Worm (Caenorhabditis elegans): Measurements from ENCODE around the gene F19G12.4.

The F19G12.4 gene

DNA sequence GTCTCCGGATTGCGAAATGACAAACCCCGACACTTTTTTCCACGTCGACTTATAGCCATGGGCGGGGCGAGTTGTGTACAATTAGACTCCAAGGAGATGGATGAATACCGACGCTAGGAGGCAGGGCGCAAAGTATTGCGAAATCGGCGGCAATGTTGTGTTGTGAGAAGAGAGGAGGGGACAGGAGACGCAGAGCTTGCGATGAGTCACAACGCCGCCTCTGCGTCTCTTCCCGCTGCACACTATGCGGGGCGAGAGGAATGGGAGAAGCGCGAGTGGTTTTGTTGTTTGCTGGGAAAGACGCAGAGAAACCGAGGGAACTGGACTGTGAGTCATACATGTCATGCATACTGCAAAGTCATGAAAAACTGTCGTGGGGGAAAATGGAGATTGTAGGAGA lies 37.3 kb downstream of the F19G12.4 start (continued):
- TF ChIP-seq che-1 (tag; optimal IDR thresholded peaks at IDR 0.05): peak; percentile 46
- TF ChIP-seq ceh-19 (GFP tag; optimal IDR thresholded peaks at IDR 0.05): peak; percentile 65
- TF ChIP-seq rnt-1 (tag; optimal IDR thresholded peaks at IDR 0.05): peak; percentile 82
- no peak for TF ChIP-seq Y22D7AL.16 (tag; optimal IDR thresholded peaks at IDR 0.05)
- no peak for TF ChIP-seq sox-4 (tag; optimal IDR thresholded peaks at IDR 0.05)
- TF ChIP-seq mec-3 (tag; optimal IDR thresholded peaks at IDR 0.05; ENCODE audit: borderline replicate concordance): no peak
- peak; percentile 21 for TF ChIP-seq gmeb-2 (tag; optimal IDR thresholded peaks at IDR 0.05)
- no peak for TF ChIP-seq zip-5 (tag; optimal IDR thresholded peaks at IDR 0.05)
- TF ChIP-seq unc-86 (tag; optimal IDR thresholded peaks at IDR 0.05): no peak
- no peak for TF ChIP-seq odd-2 (tag; optimal IDR thresholded peaks at IDR 0.05)
- peak; percentile 2 for TF ChIP-seq fkh-10 (GFP tag; optimal IDR thresholded peaks at IDR 0.05)
- TF ChIP-seq dve-1 (tag; optimal IDR thresholded peaks at IDR 0.05): peak; percentile 83
- no peak for TF ChIP-seq elt-4 (tag; optimal IDR thresholded peaks at IDR 0.05)
- no peak for TF ChIP-seq ztf-16 (tag; optimal IDR thresholded peaks at IDR 0.05)
- no peak for TF ChIP-seq tbx-7 (tag; optimal IDR thresholded peaks at IDR 0.05)
- TF ChIP-seq ceh-48 (tag; optimal IDR thresholded peaks at IDR 0.05): no peak
- peak; percentile 32 for TF ChIP-seq nhr-232 (tag; optimal IDR thresholded peaks at IDR 0.05)
- peak; percentile 75 for TF ChIP-seq ceh-34 (tag; optimal IDR thresholded peaks at IDR 0.05)
- no peak for TF ChIP-seq dmd-4 (tag; optimal IDR thresholded peaks at IDR 0.05; ENCODE audit: borderline replicate concordance)
- peak; percentile 17 for TF ChIP-seq pha-2 (tag; optimal IDR thresholded peaks at IDR 0.05)
- TF ChIP-seq K09A11.1 (tag; optimal IDR thresholded peaks at IDR 0.05; ENCODE audit: insufficient read depth): no peak
- no peak for TF ChIP-seq pat-9 (tag; optimal IDR thresholded peaks at IDR 0.05)
- no peak for TF ChIP-seq ahr-1 (tag; optimal IDR thresholded peaks at IDR 0.05)
- peak; percentile 62 for TF ChIP-seq C08G9.2 (tag; optimal IDR thresholded peaks at IDR 0.05)
- TF ChIP-seq eyg-1 (tag; optimal IDR thresholded peaks at IDR 0.05): no peak
- TF ChIP-seq pax-1 (tag; optimal IDR thresholded peaks at IDR 0.05): peak; percentile 31
- TF ChIP-seq ceh-18 (tag; optimal IDR thresholded peaks at IDR 0.05): peak; percentile 82
- peak; percentile 69 for TF ChIP-seq pqm-1 (tag; optimal IDR thresholded peaks at IDR 0.05)
- no peak for TF ChIP-seq pha-4 (tag; optimal IDR thresholded peaks at IDR 0.05)
- peak; percentile 51 for TF ChIP-seq madf-2 (tag; optimal IDR thresholded peaks at IDR 0.05)
- peak; percentile 81 for TF ChIP-seq tbx-2 (tag; optimal IDR thresholded peaks at IDR 0.05)
- no peak for TF ChIP-seq hlh-13 (GFP tag; optimal IDR thresholded peaks at IDR 0.05)
- TF ChIP-seq ceh-45 (GFP tag; IDR thresholded peaks at IDR 0.05): no peak

DNA sequence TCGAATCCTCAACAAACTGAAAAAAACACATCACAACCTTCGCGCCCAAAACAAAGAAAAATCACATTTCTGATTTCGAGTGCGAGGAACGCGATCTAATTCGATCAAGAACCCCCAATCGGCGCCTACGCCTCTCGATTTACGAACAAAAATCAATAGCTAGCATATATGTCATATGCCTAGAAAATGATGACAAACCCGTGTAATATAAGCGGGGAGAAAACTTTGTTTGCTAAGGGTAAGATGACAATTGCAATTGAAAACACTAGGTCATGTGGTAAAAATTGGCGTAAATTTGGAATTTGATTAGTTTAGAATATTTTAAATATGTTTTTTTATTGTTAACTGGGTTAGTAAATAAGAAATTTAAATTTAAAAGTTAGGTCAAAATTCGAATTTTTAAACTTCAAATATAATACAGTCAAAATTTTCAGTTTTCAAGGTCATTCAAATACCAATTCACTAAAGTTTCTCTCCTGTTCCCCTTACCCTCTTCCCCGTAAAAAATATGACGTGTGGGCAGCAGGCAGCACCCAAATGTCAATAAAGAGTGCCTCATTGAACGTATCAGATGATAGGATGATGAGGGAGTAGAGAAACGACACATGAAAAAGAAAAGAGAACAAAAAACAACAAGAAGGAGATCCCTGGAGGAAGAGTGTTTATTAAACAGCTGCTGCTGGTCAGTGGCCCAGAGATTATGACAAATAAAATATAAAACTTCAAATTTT lies 39.4 kb downstream of the F19G12.4 start:
- TF ChIP-seq ama-1 (optimal IDR thresholded peaks at IDR 0.05) (no peak), hlh-30 (tag; optimal IDR thresholded peaks at IDR 0.05; ENCODE audit: insufficient read depth) (no peak), mec-3 (tag; optimal IDR thresholded peaks at IDR 0.05; ENCODE audit: borderline replicate concordance) (no peak), tbx-2 (tag; optimal IDR thresholded peaks at IDR 0.05) (peak; percentile 13), ztf-16 (tag; optimal IDR thresholded peaks at IDR 0.05) (no peak), dve-1 (tag; optimal IDR thresholded peaks at IDR 0.05) (no peak), unc-55 (GFP tag; optimal IDR thresholded peaks at IDR 0.05) (peak; percentile 59), lin-11 (tag; optimal IDR thresholded peaks at IDR 0.05) (no peak), odd-2 (tag; optimal IDR thresholded peaks at IDR 0.05) (no peak), ceh-18 (tag; optimal IDR thresholded peaks at IDR 0.05) (peak; percentile 42), rnt-1 (tag; optimal IDR thresholded peaks at IDR 0.05) (peak; percentile 54), nfya-1 (tag; optimal IDR thresholded peaks at IDR 0.05) (no peak), K02D7.2 (tag; optimal IDR thresholded peaks at IDR 0.05) (no peak)

DNA sequence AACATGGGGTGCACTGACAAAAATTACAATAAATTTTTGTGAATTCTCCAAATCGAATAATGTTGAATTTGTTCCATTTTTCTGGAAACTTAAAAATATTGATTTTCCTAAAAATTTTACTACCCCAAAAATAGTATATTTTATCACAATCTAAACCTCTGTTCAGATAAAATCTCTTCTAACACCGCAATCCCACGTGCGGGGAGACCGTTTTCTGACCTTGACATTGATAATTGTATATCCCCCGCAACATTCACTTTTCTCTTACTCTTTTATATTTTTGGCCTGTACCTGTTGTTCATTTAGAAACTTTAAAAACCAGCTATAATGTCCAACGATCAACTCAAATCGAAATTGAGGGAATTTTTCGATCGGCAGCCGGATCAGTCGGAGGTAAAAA lies 41.7 kb downstream of the F19G12.4 start, which contains the start of gene D1005.2:
Gene D1005.2 (plus strand): TSS at position 230 of the 400 bp plus-strand sequence.
- TF ChIP-seq pax-1 (tag; optimal IDR thresholded peaks at IDR 0.05) (no peak), ceh-2 (tag; optimal IDR thresholded peaks at IDR 0.05) (no peak), dmd-4 (tag; optimal IDR thresholded peaks at IDR 0.05; ENCODE audit: borderline replicate concordance) (no peak), npax-4 (tag; optimal IDR thresholded peaks at IDR 0.05) (no peak), nhr-232 (tag; optimal IDR thresholded peaks at IDR 0.05) (no peak), ceh-9 (tag; optimal IDR thresholded peaks at IDR 0.05) (no peak), elt-4 (tag; optimal IDR thresholded peaks at IDR 0.05) (no peak), eyg-1 (tag; optimal IDR thresholded peaks at IDR 0.05) (no peak), fkh-10 (GFP tag; optimal IDR thresholded peaks at IDR 0.05) (no peak), C08G9.2 (tag; optimal IDR thresholded peaks at IDR 0.05) (no peak), nhr-11 (tag; optimal IDR thresholded peaks at IDR 0.05) (no peak), C38D4.7 (GFP tag; optimal IDR thresholded peaks at IDR 0.05) (no peak), lin-11 (tag; optimal IDR thresholded peaks at IDR 0.05) (no peak), unc-86 (tag; optimal IDR thresholded peaks at IDR 0.05) (no peak), gmeb-2 (tag; optimal IDR thresholded peaks at IDR 0.05) (no peak), hlh-8 (tag; optimal IDR thresholded peaks at IDR 0.05) (no peak), unc-55 (GFP tag; optimal IDR thresholded peaks at IDR 0.05) (no peak), madf-2 (tag; optimal IDR thresholded peaks at IDR 0.05) (no peak)
